Worm (Caenorhabditis elegans): ENCODE measurements around the gene hsp-12.3.

ce11 chrIV:9403761-9404420 is 41.4 kb downstream of the hsp-12.3 start:
- no peak for TF ChIP-seq zip-5 (tag; optimal IDR thresholded peaks at IDR 0.05)
- no peak for TF ChIP-seq fkh-10 (GFP tag; optimal IDR thresholded peaks at IDR 0.05)
- TF ChIP-seq hlh-30 (tag; optimal IDR thresholded peaks at IDR 0.05; ENCODE audit: insufficient read depth): no peak
- TF ChIP-seq lin-11 (tag; optimal IDR thresholded peaks at IDR 0.05): no peak
- no peak for TF ChIP-seq elt-2 (tag; optimal IDR thresholded peaks at IDR 0.05)
- no peak for TF ChIP-seq pag-3 (tag; optimal IDR thresholded peaks at IDR 0.05; ENCODE audit: borderline replicate concordance)
- no peak for TF ChIP-seq sox-2 (GFP tag; IDR thresholded peaks at IDR 0.05)
- no peak for TF ChIP-seq tbx-7 (tag; optimal IDR thresholded peaks at IDR 0.05)
- TF ChIP-seq hlh-8 (tag; optimal IDR thresholded peaks at IDR 0.05): no peak
- TF ChIP-seq ama-1 (optimal IDR thresholded peaks at IDR 0.05): no peak
- TF ChIP-seq ceh-24 (tag; optimal IDR thresholded peaks at IDR 0.05): no peak
- no peak for TF ChIP-seq odd-2 (tag; optimal IDR thresholded peaks at IDR 0.05)
- TF ChIP-seq ceh-14 (tag; optimal IDR thresholded peaks at IDR 0.05): no peak
- no peak for TF ChIP-seq pha-4 (tag; optimal IDR thresholded peaks at IDR 0.05)
